Fruit fly (Drosophila melanogaster) S2 (cell line): Measurements from ENCODE around the gene CG3408.

Experiments used
- CG8478 ChIP-seq: fragments of >200 bp; optimal IDR thresholded peaks from 2 replicates; lab custom pipeline; 2018
- CTCF ChIP-seq, 2 experiments: fragments of >200 bp; optimal IDR thresholded peaks; 2 replicates each; lab custom pipeline; 2018

DNA sequence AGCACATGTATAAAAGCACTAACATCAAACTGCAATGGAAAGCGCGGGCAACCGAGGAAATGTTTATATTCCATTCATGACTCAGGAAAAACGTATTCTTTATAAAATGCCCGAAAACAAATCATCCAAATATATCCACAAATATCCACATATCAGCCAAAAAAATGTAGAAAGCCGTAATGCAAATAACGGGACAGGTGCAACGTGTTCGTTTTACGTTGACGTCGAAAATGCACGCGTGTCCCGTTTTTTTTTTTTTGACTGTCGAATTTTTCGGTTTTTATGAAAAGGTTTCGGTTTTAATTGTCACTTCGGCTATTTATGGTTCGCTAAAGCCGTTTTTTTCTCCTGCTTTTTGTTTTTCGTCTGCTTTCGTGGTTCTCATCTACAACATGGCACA is 4.9 kb downstream of the CG3408 start:
- TF ChIP-seq CTCF (optimal IDR thresholded peaks at IDR 0.05; lab: Kevin White, UChicago): no peak
- no peak for TF ChIP-seq CG8478 (lab: Kevin White, UChicago)
